Worm (Caenorhabditis elegans) whole organism, L4 larva: Measurements from ENCODE around the gene Y54F10BM.3.

Experiments
- R02D3.7 ChIP-seq: fragments of 150-350 bp; sonication (generic microtip); optimal IDR thresholded peaks from 3 replicates; lab custom pipeline; 2014; ENCODE audit warnings: missing biosample characterization, missing genetic modification characterization
- T26A8.4 ChIP-seq: fragments of 200-800 bp; sonication (Bioruptor generic); IDR thresholded peaks from 2 replicates; pipeline ENCODE4 v1.3.6; 2022; ENCODE audit warnings: missing genetic modification characterization, missing compliant biosample characterization
- ceh-28 ChIP-seq: fragments of 150-350 bp; optimal IDR thresholded peaks from 2 replicates; lab custom pipeline; 2014; ENCODE audit warnings: missing biosample characterization, missing genetic modification reagents, missing genetic modification characterization
- daf-12 ChIP-seq: fragments of 150-350 bp; optimal IDR thresholded peaks from 2 replicates; lab custom pipeline; 2014; ENCODE audit warnings: missing biosample characterization, missing genetic modification reagents, missing genetic modification characterization
- dve-1 ChIP-seq: sonication (generic microtip); optimal IDR thresholded peaks from 2 replicates; lab custom pipeline; 2017; ENCODE audit warnings: antibody characterized with exemption, mild to moderate bottlenecking, missing genetic modification characterization, missing compliant biosample characterization; ENCODE audit not compliant: insufficient read depth
- fos-1 ChIP-seq: fragments of 150-350 bp; optimal IDR thresholded peaks from 2 replicates; lab custom pipeline; 2014; ENCODE audit warnings: missing biosample characterization, missing genetic modification characterization
- lim-7 ChIP-seq: fragments of 200-800 bp; sonication (Bioruptor generic); IDR thresholded peaks from 2 replicates; pipeline ENCODE4 v1.3.6; 2022; ENCODE audit warnings: missing genetic modification characterization, missing compliant biosample characterization
- lsy-2 ChIP-seq, 2 experiments: fragments of 150-350 bp in 1 of 2; sonication (generic microtip) in 1 of 2; optimal IDR thresholded peaks; 2 replicates each; lab custom pipeline; 2014 to 2017; ENCODE audit warnings: missing biosample characterization in 2 of 2, missing genetic modification characterization in 2 of 2
- mdl-1 ChIP-seq, 2 experiments: fragments of 150-350 bp in 1 of 2; sonication (generic microtip) in 1 of 2; optimal IDR thresholded peaks; 2 replicates each; lab custom pipeline; 2014 to 2017; ENCODE audit warnings: missing biosample characterization in 2 of 2, missing genetic modification characterization in 2 of 2
- pha-4 ChIP-seq, 2 experiments: fragments of 150-350 bp in 1 of 2; fragments of 200-800 bp in 1 of 2; sonication (Bioruptor generic) in 1 of 2; IDR thresholded peaks in 1 of 2; optimal IDR thresholded peaks in 1 of 2; 2 replicates each; pipeline versions ENCODE4 v1.3.6 to Lab custom; 2014 to 2022; ENCODE audit warnings: missing genetic modification characterization in 2 of 2, missing genetic modification reagents in 2 of 2, missing biosample characterization in 1 of 2, missing compliant biosample characterization in 1 of 2
- sdz-12 ChIP-seq: fragments of 200-800 bp; sonication (Bioruptor generic); optimal IDR thresholded peaks from 2 replicates; lab custom pipeline; 2018; ENCODE audit warnings: mild to moderate bottlenecking, missing genetic modification characterization, missing compliant biosample characterization
- snpc-1.2 ChIP-seq: fragments of 200-800 bp; sonication (Bioruptor generic); IDR thresholded peaks from 2 replicates; pipeline ENCODE4 v1.3.6; 2022; ENCODE audit warnings: missing genetic modification reagents, missing genetic modification characterization, missing compliant biosample characterization

DNA sequence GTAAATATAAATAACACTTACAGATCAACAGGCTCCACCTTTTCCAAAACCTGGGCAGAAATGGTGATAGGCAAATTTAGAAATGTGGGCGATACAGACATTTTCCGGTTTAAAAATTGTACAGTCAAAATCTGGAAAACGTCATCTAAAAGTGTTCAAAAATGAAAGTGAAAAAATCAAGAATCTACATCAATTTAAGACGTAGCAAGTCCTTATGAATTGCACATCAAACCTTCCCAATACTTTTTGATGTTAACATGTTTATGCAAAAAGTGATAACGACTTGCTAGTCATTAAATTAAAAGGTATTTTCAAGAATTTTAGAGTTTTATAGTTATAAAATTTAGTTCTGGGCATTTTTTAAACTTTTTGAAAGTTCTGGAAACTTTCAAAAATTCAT, 30.5 kb upstream of the Y54F10BM.3 start, which contains the start of gene fbxa-7:
- TF ChIP-seq pha-4 (GFP tag; IDR thresholded peaks at IDR 0.05; lab: Robert Waterston, UW) (no peak), pha-4 (tag; optimal IDR thresholded peaks at IDR 0.05; lab: Kevin White, UChicago) (no peak), ceh-28 (tag; lab: Kevin White, UChicago) (no peak), dve-1 (tag; lab: Kevin White, UChicago) (no peak), R02D3.7 (tag; lab: Kevin White, UChicago) (no peak), lsy-2 (tag; optimal IDR thresholded peaks at IDR 0.05; lab: Kevin White, UChicago) (no peak), lim-7 (GFP tag; lab: Robert Waterston, UW) (no peak), mdl-1 (tag; optimal IDR thresholded peaks at IDR 0.05; lab: Kevin White, UChicago) (no peak), sdz-12 (GFP tag; lab: Kevin White, UChicago) (no peak), fos-1 (tag; lab: Kevin White, UChicago) (no peak), snpc-1.2 (no peak), daf-12 (no peak), T26A8.4 (GFP tag; lab: Robert Waterston, UW) (no peak)
